Fruit fly (Drosophila melanogaster) Kc167 (cell line): Measurements from ENCODE around the gene CG14245.

Experiments
- Myc ChIP-seq: fragments of >200 bp; optimal IDR thresholded peaks from 2 replicates; lab custom pipeline; 2017; ENCODE audit warnings: missing external identifiers
- Sin3A ChIP-seq: fragments of >200 bp; optimal IDR thresholded peaks from 2 replicates; lab custom pipeline; 2018; ENCODE audit warnings: missing external identifiers
- h ChIP-seq: fragments of >200 bp; optimal IDR thresholded peaks from 3 replicates; lab custom pipeline; 2018; ENCODE audit warnings: missing external identifiers
- insv ChIP-seq: fragments of >200 bp; optimal IDR thresholded peaks from 3 replicates; lab custom pipeline; 2018; ENCODE audit warnings: missing external identifiers
- psq ChIP-seq: fragments of >200 bp; optimal IDR thresholded peaks from 2 replicates; lab custom pipeline; 2017; ENCODE audit warnings: missing external identifiers
- ttk ChIP-seq: sonication (Bioruptor generic); optimal IDR thresholded peaks from 2 replicates; lab custom pipeline; 2017; ENCODE audit warnings: missing external identifiers

CG14245 gene

DNA sequence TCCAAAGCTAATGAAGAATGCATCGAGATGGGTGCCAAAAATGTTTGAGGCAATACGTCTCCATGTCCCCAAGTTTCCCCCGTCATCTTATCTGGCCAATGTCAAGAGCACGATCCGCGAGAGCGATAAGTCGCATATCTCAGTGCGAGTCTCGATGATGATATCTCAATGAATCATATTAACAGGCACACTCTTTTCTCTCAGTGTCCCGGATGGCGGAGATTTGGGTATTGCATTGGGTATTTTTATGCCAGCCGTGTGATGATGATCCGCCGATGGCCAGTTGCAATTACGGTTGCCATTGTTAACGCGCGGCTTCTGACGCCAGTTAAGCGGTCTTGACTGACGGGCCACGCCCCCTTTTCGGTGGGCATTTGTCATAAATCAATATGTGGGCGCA is 1.5 kb upstream of the CG14245 start, which contains the start of gene CG14246:
CG14246 (plus strand) TSS at position 301 of the 400 bp plus-strand sequence.
- TF ChIP-seq Sin3A (lab: Kevin White, UChicago) (no peak), psq (lab: Kevin White, UChicago) (no peak), insv (lab: Kevin White, UChicago) (no peak), Myc (lab: Kevin White, UChicago) (no peak), ttk (lab: Kevin White, UChicago) (no peak), h (lab: Kevin White, UChicago) (no peak)

dm6 chr3R:26736207-26736606 is 7.7 kb downstream of the CG14245 start, which contains the start of gene CG6403:
Gene CG6403 (minus strand): TSS chr3R:26736307.
- no peak for TF ChIP-seq psq (lab: Kevin White, UChicago)
- TF ChIP-seq insv (lab: Kevin White, UChicago) = no peak
- TF ChIP-seq ttk (lab: Kevin White, UChicago) = no peak
- no peak for TF ChIP-seq h (lab: Kevin White, UChicago)
- no peak for TF ChIP-seq Myc (lab: Kevin White, UChicago)
- TF ChIP-seq Sin3A (lab: Kevin White, UChicago) = no peak

- no peak for TF ChIP-seq insv (lab: Kevin White, UChicago)
- no peak for TF ChIP-seq psq (lab: Kevin White, UChicago)
- TF ChIP-seq Myc (lab: Kevin White, UChicago) = no peak
- TF ChIP-seq Sin3A (lab: Kevin White, UChicago) = no peak
- no peak for TF ChIP-seq h (lab: Kevin White, UChicago)
- TF ChIP-seq ttk (lab: Kevin White, UChicago) = no peak
Measured at dm6 chr3R:26737310-26737709, 8.8 kb downstream of the CG14245 start, which contains the start of gene CG14247. Gene CG14247 (plus strand): TSS chr3R:26737610.

- no peak for TF ChIP-seq Sin3A (lab: Kevin White, UChicago)
- no peak for TF ChIP-seq psq (lab: Kevin White, UChicago)
- TF ChIP-seq h (lab: Kevin White, UChicago) = no peak
- TF ChIP-seq Myc (lab: Kevin White, UChicago) = no peak
- no peak for TF ChIP-seq insv (lab: Kevin White, UChicago)
- TF ChIP-seq ttk (lab: Kevin White, UChicago) = no peak
Measured at dm6 chr3R:26761695-26762094, 33.2 kb downstream of the CG14245 start.
